Fruit fly (Drosophila melanogaster): Measurements from ENCODE around the gene CG42788.

Gene CG42788

DNA sequence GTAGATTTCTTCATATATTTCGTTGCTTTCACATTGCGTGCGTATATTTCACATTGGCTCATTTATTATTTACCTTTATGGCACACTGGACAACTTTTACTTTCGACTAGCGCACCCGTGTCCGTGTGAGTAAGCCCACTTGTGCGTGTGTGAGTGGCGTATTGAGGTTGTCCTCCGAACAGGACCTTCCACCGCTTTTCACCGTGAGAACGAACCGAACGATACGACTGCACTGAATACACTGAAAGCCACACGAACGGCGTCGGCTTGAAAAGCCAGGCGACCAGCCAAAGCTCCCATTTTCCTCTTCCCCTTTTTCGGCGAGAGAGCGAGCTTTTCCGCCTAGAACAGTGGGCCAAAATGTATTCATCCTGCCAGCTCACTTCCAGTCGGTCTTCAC lies 54.8 kb downstream of the CG42788 start, which contains the start of gene dpr9:
dpr9 (minus strand) TSS at position 244 of the 400 bp plus-strand sequence.
- TF ChIP-seq Deaf1 (tag; optimal IDR thresholded peaks at IDR 0.05) = peak; percentile 91
- TF ChIP-seq chinmo (GFP tag; IDR thresholded peaks at IDR 0.05; ENCODE audit: partially characterized antibody) = 0 out of 4 replicates have a peak, but pooled peaks have one; percentile 54
- no peak for TF ChIP-seq HmgZ (tag; optimal IDR thresholded peaks at IDR 0.05)
- peak; percentile 67 for TF ChIP-seq Jarid2 (GFP tag; optimal IDR thresholded peaks at IDR 0.05)
- TF ChIP-seq CG13287 (GFP tag; IDR thresholded peaks at IDR 0.05; ENCODE audit: partially characterized antibody) = peak; percentile 12; the same call in 1 of the 2 replicates
- 0 out of 2 replicates have a peak, but pooled peaks have one; percentile 40 for TF ChIP-seq CG16779 (GFP tag; IDR thresholded peaks at IDR 0.05)
- TF ChIP-seq Hmr (GFP tag; optimal IDR thresholded peaks at IDR 0.05) = peak; percentile 2
- TF ChIP-seq slbo (GFP tag; IDR thresholded peaks at IDR 0.05) = no peak
- peak; percentile 28 for TF ChIP-seq Rfx (GFP tag; IDR thresholded peaks at IDR 0.05)
- peak; percentile 7; the same call in 1 of the 2 replicates for TF ChIP-seq amos (GFP tag; IDR thresholded peaks at IDR 0.05; ENCODE audit: partially characterized antibody)
- TF ChIP-seq CG11247 (GFP tag; IDR thresholded peaks at IDR 0.05) = 0 out of 2 replicates have a peak, but pooled peaks have one; percentile 18
- peak; percentile 52; the same call in 1 of the 2 replicates for TF ChIP-seq chm (GFP tag; IDR thresholded peaks at IDR 0.05)
- TF ChIP-seq Bgb (GFP tag; IDR thresholded peaks at IDR 0.05; ENCODE audit: partially characterized antibody) = peak; percentile 19; the same call in 1 of the 2 replicates
- peak; percentile 37 for TF ChIP-seq abd-A (tag; optimal IDR thresholded peaks at IDR 0.05)
- peak; percentile 11 for TF ChIP-seq Ets65A (GFP tag)
- TF ChIP-seq Trl (optimal IDR thresholded peaks at IDR 0.05) = peak in 1 of 2 experiments; percentile 25
- no peak for TF ChIP-seq Trl (GFP tag; optimal IDR thresholded peaks at IDR 0.05)
- TF ChIP-seq Med (GFP tag) = peak; percentile 47
- no peak for TF ChIP-seq E2f1 (GFP tag; IDR thresholded peaks at IDR 0.05)
- peak; percentile 20 for TF ChIP-seq CTCF (GFP tag; optimal IDR thresholded peaks at IDR 0.05)
- TF ChIP-seq Ssrp (tag; optimal IDR thresholded peaks at IDR 0.05) = no peak
- TF ChIP-seq scrt (GFP tag; optimal IDR thresholded peaks at IDR 0.05) = peak; percentile 18
- no peak for TF ChIP-seq hb (GFP tag; IDR thresholded peaks at IDR 0.05; ENCODE audit: partially characterized antibody)
- no peak for TF ChIP-seq cato (GFP tag; optimal IDR thresholded peaks at IDR 0.05; ENCODE audit: borderline replicate concordance)

DNA sequence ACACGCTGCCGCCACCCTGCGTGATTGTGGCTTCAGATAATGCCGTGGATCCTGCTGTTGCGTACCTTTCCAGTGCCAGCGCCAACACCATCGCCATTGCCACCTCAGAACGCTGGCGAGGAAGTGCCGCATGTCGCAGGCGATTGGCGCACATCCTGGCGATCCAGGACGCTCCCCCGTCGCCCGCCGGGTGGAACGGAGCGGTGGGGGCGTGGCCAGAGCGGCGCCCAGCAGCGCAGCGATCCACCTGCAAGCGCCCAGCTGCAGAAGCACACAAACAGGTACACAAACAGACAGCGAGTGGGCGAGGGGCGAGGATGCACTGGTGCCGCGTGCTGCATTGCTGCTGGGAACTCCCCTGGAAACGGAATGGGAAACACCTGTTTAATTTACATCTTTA lies 74.5 kb downstream of the CG42788 start:
- no peak for TF ChIP-seq sens-2 (GFP tag; IDR thresholded peaks at IDR 0.05)
- TF ChIP-seq PHDP (tag; optimal IDR thresholded peaks at IDR 0.05) = no peak
- TF ChIP-seq Six4 (GFP tag; optimal IDR thresholded peaks at IDR 0.05) = no peak
- no peak for TF ChIP-seq Med (GFP tag)
- no peak for TF ChIP-seq ERR (GFP tag; optimal IDR thresholded peaks at IDR 0.05)
- TF ChIP-seq CG9215 (GFP tag; IDR thresholded peaks at IDR 0.05) = 0 out of 2 replicates have a peak, but pooled peaks have one; percentile 12
- no peak for TF ChIP-seq crp (GFP tag; optimal IDR thresholded peaks at IDR 0.05)
- TF ChIP-seq Taf1 (GFP tag; IDR thresholded peaks at IDR 0.05) = no peak
- TF ChIP-seq NK7.1 (GFP tag; optimal IDR thresholded peaks at IDR 0.05) = no peak
- TF ChIP-seq fd3F (GFP tag; optimal IDR thresholded peaks at IDR 0.05) = no peak
- TF ChIP-seq Dref (GFP tag; IDR thresholded peaks at IDR 0.05) = 0 out of 2 replicates have a peak, but pooled peaks have one; percentile 28
- no peak for TF ChIP-seq CG18011 (GFP tag; optimal IDR thresholded peaks at IDR 0.05)
- TF ChIP-seq CG5953 (GFP tag; IDR thresholded peaks at IDR 0.05) = no peak
- TF ChIP-seq CG18619 (GFP tag; optimal IDR thresholded peaks at IDR 0.05) = no peak
- TF ChIP-seq z (GFP tag; IDR thresholded peaks at IDR 0.05) = no peak
- no peak for TF ChIP-seq twi (tag; optimal IDR thresholded peaks at IDR 0.05)
- no peak for TF ChIP-seq bigmax (GFP tag; optimal IDR thresholded peaks at IDR 0.05)
- TF ChIP-seq CG30020 (tag; optimal IDR thresholded peaks at IDR 0.05) = no peak
- no peak for TF ChIP-seq CG12744 (GFP tag; optimal IDR thresholded peaks at IDR 0.05)
- 0 out of 2 replicates have a peak, but pooled peaks have one; percentile 27 for TF ChIP-seq Gsc (GFP tag; IDR thresholded peaks at IDR 0.05)
- no peak for TF ChIP-seq CG3407 (GFP tag; optimal IDR thresholded peaks at IDR 0.05)
- no peak for TF ChIP-seq h (optimal IDR thresholded peaks at IDR 0.05)
- TF ChIP-seq Ets65A (GFP tag) = peak; percentile 65
- no peak for TF ChIP-seq en (GFP tag; optimal IDR thresholded peaks at IDR 0.05)
- TF ChIP-seq Oli (tag; optimal IDR thresholded peaks at IDR 0.05) = no peak
- TF ChIP-seq CG18262 (tag; optimal IDR thresholded peaks at IDR 0.05) = no peak
- no peak for TF ChIP-seq ken (GFP tag; IDR thresholded peaks at IDR 0.05)
- no peak for TF ChIP-seq ind (GFP tag; optimal IDR thresholded peaks at IDR 0.05)
- no peak for TF ChIP-seq pan (optimal IDR thresholded peaks at IDR 0.05)
- TF ChIP-seq pan (GFP tag; optimal IDR thresholded peaks at IDR 0.05 in 1 of 2, IDR thresholded peaks at IDR 0.05 in 1 of 2) = no peak
